Worm (Caenorhabditis elegans) whole organism, early embryonic: ENCODE measurements around the gene T10B5.4.

Experiments used
- B0310.2 ChIP-seq: sonication (generic microtip); optimal IDR thresholded peaks from 2 replicates; lab custom pipeline; 2016; ENCODE audit warnings: mild to moderate bottlenecking, missing genetic modification characterization, missing compliant biosample characterization
- F13C5.2 ChIP-seq: sonication (generic microtip); optimal IDR thresholded peaks from 2 replicates; lab custom pipeline; 2017; ENCODE audit warnings: mild to moderate bottlenecking, missing genetic modification characterization, inconsistent platforms, missing compliant biosample characterization
- aly-1 ChIP-seq: sonication (generic microtip); optimal IDR thresholded peaks from 2 replicates; lab custom pipeline; 2016; ENCODE audit warnings: missing genetic modification characterization, missing compliant biosample characterization
- ama-1 ChIP-seq: fragments of 150-350 bp; optimal IDR thresholded peaks from 2 replicates; lab custom pipeline; 2014
- ceh-13 ChIP-seq: fragments of 200-800 bp; sonication (Bioruptor generic); optimal IDR thresholded peaks from 2 replicates; lab custom pipeline; 2018; ENCODE audit warnings: mild to moderate bottlenecking, missing genetic modification characterization, missing compliant biosample characterization
- ceh-36 ChIP-seq: sonication (generic microtip); optimal IDR thresholded peaks from 2 replicates; lab custom pipeline; 2016; ENCODE audit warnings: missing genetic modification characterization, inconsistent platforms, missing compliant biosample characterization
- ets-7 ChIP-seq: sonication (generic microtip); optimal IDR thresholded peaks from 2 replicates; lab custom pipeline; 2016; ENCODE audit warnings: missing genotype, missing genetic modification characterization, missing compliant biosample characterization
- flt-1 ChIP-seq: fragments of 200-800 bp; sonication (Bioruptor generic); IDR thresholded peaks from 2 replicates; pipeline ENCODE4 v1.3.6; 2022; ENCODE audit warnings: missing genetic modification characterization, missing compliant biosample characterization
- hmbx-1 ChIP-seq: sonication (generic microtip); optimal IDR thresholded peaks from 2 replicates; lab custom pipeline; 2016; ENCODE audit warnings: mild to moderate bottlenecking, missing genetic modification characterization, missing compliant biosample characterization
- hmg-4 ChIP-seq: fragments of 200-800 bp; sonication (Bioruptor generic); optimal IDR thresholded peaks from 2 replicates; lab custom pipeline; 2018; ENCODE audit warnings: mild to moderate bottlenecking, missing genetic modification characterization, missing compliant biosample characterization
- hnd-1 ChIP-seq: sonication (generic microtip); optimal IDR thresholded peaks from 2 replicates; lab custom pipeline; 2016; ENCODE audit warnings: missing genetic modification characterization, missing compliant biosample characterization
- pes-1 ChIP-seq: fragments of 200-800 bp; sonication (Bioruptor generic); IDR thresholded peaks from 2 replicates; pipeline ENCODE4 v1.3.6; 2022; ENCODE audit warnings: missing genetic modification reagents, missing genetic modification characterization, missing compliant biosample characterization
- scrt-1 ChIP-seq: fragments of 200-800 bp; sonication (Bioruptor generic); IDR thresholded peaks from 2 replicates; pipeline ENCODE4 v1.3.6; 2022; ENCODE audit warnings: missing genetic modification characterization, missing compliant biosample characterization
- sea-1 ChIP-seq: fragments of 200-800 bp; sonication (Bioruptor generic); conservative IDR thresholded peaks from 2 replicates; pipeline ENCODE4 v1.3.6; 2022; ENCODE audit warnings: missing genetic modification characterization, missing compliant biosample characterization
- tbx-11 ChIP-seq: fragments of 200-800 bp; sonication (Bioruptor generic); IDR thresholded peaks from 2 replicates; pipeline ENCODE4 v1.3.6; 2022; ENCODE audit warnings: missing genetic modification characterization, missing compliant biosample characterization
- tbx-37 ChIP-seq: fragments of 200-800 bp; sonication (Bioruptor generic); conservative IDR thresholded peaks from 2 replicates; pipeline ENCODE4 v1.3.6; 2022; ENCODE audit warnings: missing genetic modification reagents, missing genetic modification characterization, missing compliant biosample characterization
- tra-4 ChIP-seq: sonication (generic microtip); optimal IDR thresholded peaks from 2 replicates; lab custom pipeline; 2017; ENCODE audit warnings: missing genetic modification characterization, missing compliant biosample characterization

T10B5.4 gene

ce11 chrV:1862954-1863353, 8.7 kb downstream of the T10B5.4 start:
- no peak for TF ChIP-seq F13C5.2 (tag; lab: Kevin White, UChicago)
- TF ChIP-seq hnd-1 (tag; lab: Kevin White, UChicago): no peak
- TF ChIP-seq pes-1 (GFP tag; lab: Robert Waterston, UW): no peak
- TF ChIP-seq tra-4 (tag; lab: Kevin White, UChicago): no peak
- TF ChIP-seq B0310.2 (tag; lab: Kevin White, UChicago): no peak
- no peak for TF ChIP-seq ceh-36
- no peak for TF ChIP-seq ets-7
- no peak for TF ChIP-seq ama-1 (lab: Kevin White, UChicago)
- TF ChIP-seq sea-1 (GFP tag; lab: Robert Waterston, UW): no peak
- TF ChIP-seq tbx-37 (GFP tag; lab: Robert Waterston, UW): no peak
- no peak for TF ChIP-seq ceh-13 (GFP tag; lab: Kevin White, UChicago)
- no peak for TF ChIP-seq aly-1 (tag; lab: Kevin White, UChicago)
- no peak for TF ChIP-seq flt-1 (GFP tag; lab: Robert Waterston, UW)
- TF ChIP-seq scrt-1 (GFP tag; lab: Robert Waterston, UW): no peak
- no peak for TF ChIP-seq hmg-4 (GFP tag; lab: Kevin White, UChicago)
- no peak for TF ChIP-seq tbx-11
- no peak for TF ChIP-seq hmbx-1 (tag; lab: Kevin White, UChicago)

- TF ChIP-seq tra-4 (tag; lab: Kevin White, UChicago): no peak
- TF ChIP-seq hmbx-1 (tag; lab: Kevin White, UChicago): no peak
- TF ChIP-seq hmg-4 (GFP tag; lab: Kevin White, UChicago): no peak
- TF ChIP-seq B0310.2 (tag; lab: Kevin White, UChicago): no peak
- no peak for TF ChIP-seq hnd-1 (tag; lab: Kevin White, UChicago)
- TF ChIP-seq ceh-13 (GFP tag; lab: Kevin White, UChicago): no peak
- no peak for TF ChIP-seq flt-1 (GFP tag; lab: Robert Waterston, UW)
- no peak for TF ChIP-seq scrt-1 (GFP tag; lab: Robert Waterston, UW)
- TF ChIP-seq ets-7: no peak
- no peak for TF ChIP-seq sea-1 (GFP tag; lab: Robert Waterston, UW)
- TF ChIP-seq tbx-37 (GFP tag; lab: Robert Waterston, UW): no peak
- TF ChIP-seq pes-1 (GFP tag; lab: Robert Waterston, UW): no peak
- TF ChIP-seq ama-1 (lab: Kevin White, UChicago): no peak
Observed at ce11 chrV:1857840-1858239, 13.8 kb downstream of the T10B5.4 start.

ce11 chrV:1856176-1856575, 15.4 kb downstream of the T10B5.4 start, which contains the start of gene T10B5.10:
T10B5.10 (minus strand) TSS chrV:1856276.
- TF ChIP-seq aly-1 (tag; lab: Kevin White, UChicago) (no peak), hnd-1 (tag; lab: Kevin White, UChicago) (no peak), F13C5.2 (tag; lab: Kevin White, UChicago) (no peak), tbx-37 (GFP tag; lab: Robert Waterston, UW) (no peak), pes-1 (GFP tag; lab: Robert Waterston, UW) (no peak), tbx-11 (no peak), tra-4 (tag; lab: Kevin White, UChicago) (no peak), hmbx-1 (tag; lab: Kevin White, UChicago) (no peak), ets-7 (no peak)

ce11 chrV:1855087-1855486, 16.5 kb downstream of the T10B5.4 start:
- no peak for TF ChIP-seq ets-7
- no peak for TF ChIP-seq pes-1 (GFP tag; lab: Robert Waterston, UW)
- TF ChIP-seq ceh-36: no peak
- TF ChIP-seq scrt-1 (GFP tag; lab: Robert Waterston, UW): no peak
- TF ChIP-seq ama-1 (lab: Kevin White, UChicago): no peak
- no peak for TF ChIP-seq hmbx-1 (tag; lab: Kevin White, UChicago)
- TF ChIP-seq tbx-11: no peak
- no peak for TF ChIP-seq aly-1 (tag; lab: Kevin White, UChicago)
- no peak for TF ChIP-seq F13C5.2 (tag; lab: Kevin White, UChicago)
- no peak for TF ChIP-seq sea-1 (GFP tag; lab: Robert Waterston, UW)
- TF ChIP-seq tbx-37 (GFP tag; lab: Robert Waterston, UW): no peak
- no peak for TF ChIP-seq B0310.2 (tag; lab: Kevin White, UChicago)
- no peak for TF ChIP-seq hnd-1 (tag; lab: Kevin White, UChicago)

ce11 chrV:1849992-1850391, 21.6 kb downstream of the T10B5.4 start:
- peak; percentile 45; the same call in 1 of the 2 replicates for TF ChIP-seq pes-1 (GFP tag; lab: Robert Waterston, UW)

- TF ChIP-seq ceh-13 (GFP tag; lab: Kevin White, UChicago) (no peak), tra-4 (tag; lab: Kevin White, UChicago) (no peak), F13C5.2 (tag; lab: Kevin White, UChicago) (no peak), hmg-4 (GFP tag; lab: Kevin White, UChicago) (no peak), ama-1 (lab: Kevin White, UChicago) (no peak), ceh-36 (peak; percentile 88)
Observed at ce11 chrV:1848590-1848989, 23.0 kb downstream of the T10B5.4 start.

ce11 chrV:1845977-1846376, 25.6 kb downstream of the T10B5.4 start, which contains the start of gene T10B5.7:
T10B5.7 (plus strand) TSS chrV:1846201.
- no peak for TF ChIP-seq scrt-1 (GFP tag; lab: Robert Waterston, UW)

- TF ChIP-seq pes-1 (GFP tag; lab: Robert Waterston, UW) (no peak), ceh-36 (no peak), ama-1 (lab: Kevin White, UChicago) (no peak), hnd-1 (tag; lab: Kevin White, UChicago) (no peak), scrt-1 (GFP tag; lab: Robert Waterston, UW) (no peak)
Observed at ce11 chrV:1841744-1842143, 29.9 kb downstream of the T10B5.4 start, which contains the start of gene T10B5.8. T10B5.8 (plus strand) TSS chrV:1842044.
